Worm (Caenorhabditis elegans) whole organism, midembryonic: ENCODE measurements around the gene Y37E11AM.3.

Experiments used
- T22C8.4 ChIP-seq: fragments of 200-800 bp; sonication (Bioruptor generic); IDR thresholded peaks from 2 replicates; pipeline ENCODE4 v1.3.6; 2022; ENCODE audit warnings: missing genetic modification characterization, missing compliant biosample characterization
- flt-1 ChIP-seq: fragments of 200-800 bp; sonication (Bioruptor generic); IDR thresholded peaks from 2 replicates; pipeline ENCODE4 v1.3.6; 2022; ENCODE audit warnings: missing genetic modification characterization, missing compliant biosample characterization
- ref-1 ChIP-seq: fragments of 200-800 bp; sonication (Bioruptor generic); conservative IDR thresholded peaks from 2 replicates; pipeline ENCODE4 v1.3.6; 2022; ENCODE audit warnings: missing genetic modification reagents, missing genetic modification characterization, missing compliant biosample characterization
- ztf-23 ChIP-seq: fragments of 200-800 bp; sonication (Bioruptor generic); IDR thresholded peaks from 2 replicates; pipeline ENCODE4 v1.3.6; 2022; ENCODE audit warnings: missing genetic modification reagents, missing genetic modification characterization, missing compliant biosample characterization
- ztf-29 ChIP-seq: fragments of 200-800 bp; sonication (Bioruptor generic); IDR thresholded peaks from 2 replicates; pipeline ENCODE4 v1.3.6; 2022; ENCODE audit warnings: missing genetic modification reagents, missing genetic modification characterization, missing compliant biosample characterization

DNA sequence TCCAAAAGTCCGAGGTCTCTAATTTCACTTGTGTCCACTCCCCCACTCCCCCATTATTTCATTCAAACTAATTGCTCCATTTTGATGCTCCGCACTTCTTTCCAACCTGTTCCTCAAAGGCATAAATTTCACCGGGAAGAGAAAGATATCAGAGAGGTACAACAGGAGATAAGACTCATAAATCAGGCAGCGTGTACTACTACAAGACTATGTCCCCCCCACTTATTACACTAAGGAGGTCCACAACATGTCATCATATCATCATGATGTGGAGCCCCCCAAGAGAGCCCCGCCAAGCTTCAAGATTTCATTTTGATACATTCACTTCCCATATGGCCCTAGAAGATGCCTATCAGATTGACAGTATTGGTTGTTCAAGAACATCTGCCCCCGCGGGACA lies 46.5 kb upstream of the Y37E11AM.3 start:
- TF ChIP-seq ztf-29 (no peak), ref-1 (GFP tag; lab: Robert Waterston, UW) (no peak), flt-1 (no peak), T22C8.4 (GFP tag; lab: Robert Waterston, UW) (no peak), ztf-23 (no peak)
